Worm (Caenorhabditis elegans) whole organism, early embryonic: ENCODE measurements around the gene T09A5.15.

Experiments
- B0310.2 ChIP-seq: sonication (generic microtip); optimal IDR thresholded peaks from 2 replicates; lab custom pipeline; 2016; ENCODE audit warnings: mild to moderate bottlenecking, missing genetic modification characterization, missing compliant biosample characterization
- F13C5.2 ChIP-seq: sonication (generic microtip); optimal IDR thresholded peaks from 2 replicates; lab custom pipeline; 2017; ENCODE audit warnings: mild to moderate bottlenecking, missing genetic modification characterization, inconsistent platforms, missing compliant biosample characterization
- aly-1 ChIP-seq: sonication (generic microtip); optimal IDR thresholded peaks from 2 replicates; lab custom pipeline; 2016; ENCODE audit warnings: missing genetic modification characterization, missing compliant biosample characterization
- ama-1 ChIP-seq: fragments of 150-350 bp; optimal IDR thresholded peaks from 2 replicates; lab custom pipeline; 2014
- ceh-13 ChIP-seq: fragments of 200-800 bp; sonication (Bioruptor generic); optimal IDR thresholded peaks from 2 replicates; lab custom pipeline; 2018; ENCODE audit warnings: mild to moderate bottlenecking, missing genetic modification characterization, missing compliant biosample characterization
- ceh-36 ChIP-seq: sonication (generic microtip); optimal IDR thresholded peaks from 2 replicates; lab custom pipeline; 2016; ENCODE audit warnings: missing genetic modification characterization, inconsistent platforms, missing compliant biosample characterization
- ets-7 ChIP-seq: sonication (generic microtip); optimal IDR thresholded peaks from 2 replicates; lab custom pipeline; 2016; ENCODE audit warnings: missing genotype, missing genetic modification characterization, missing compliant biosample characterization
- flt-1 ChIP-seq: fragments of 200-800 bp; sonication (Bioruptor generic); IDR thresholded peaks from 2 replicates; pipeline ENCODE4 v1.3.6; 2022; ENCODE audit warnings: missing genetic modification characterization, missing compliant biosample characterization
- hmbx-1 ChIP-seq: sonication (generic microtip); optimal IDR thresholded peaks from 2 replicates; lab custom pipeline; 2016; ENCODE audit warnings: mild to moderate bottlenecking, missing genetic modification characterization, missing compliant biosample characterization
- hmg-4 ChIP-seq: fragments of 200-800 bp; sonication (Bioruptor generic); optimal IDR thresholded peaks from 2 replicates; lab custom pipeline; 2018; ENCODE audit warnings: mild to moderate bottlenecking, missing genetic modification characterization, missing compliant biosample characterization
- hnd-1 ChIP-seq: sonication (generic microtip); optimal IDR thresholded peaks from 2 replicates; lab custom pipeline; 2016; ENCODE audit warnings: missing genetic modification characterization, missing compliant biosample characterization
- pes-1 ChIP-seq: fragments of 200-800 bp; sonication (Bioruptor generic); IDR thresholded peaks from 2 replicates; pipeline ENCODE4 v1.3.6; 2022; ENCODE audit warnings: missing genetic modification reagents, missing genetic modification characterization, missing compliant biosample characterization
- scrt-1 ChIP-seq: fragments of 200-800 bp; sonication (Bioruptor generic); IDR thresholded peaks from 2 replicates; pipeline ENCODE4 v1.3.6; 2022; ENCODE audit warnings: missing genetic modification characterization, missing compliant biosample characterization
- sea-1 ChIP-seq: fragments of 200-800 bp; sonication (Bioruptor generic); conservative IDR thresholded peaks from 2 replicates; pipeline ENCODE4 v1.3.6; 2022; ENCODE audit warnings: missing genetic modification characterization, missing compliant biosample characterization
- tbx-11 ChIP-seq: fragments of 200-800 bp; sonication (Bioruptor generic); IDR thresholded peaks from 2 replicates; pipeline ENCODE4 v1.3.6; 2022; ENCODE audit warnings: missing genetic modification characterization, missing compliant biosample characterization
- tbx-37 ChIP-seq: fragments of 200-800 bp; sonication (Bioruptor generic); conservative IDR thresholded peaks from 2 replicates; pipeline ENCODE4 v1.3.6; 2022; ENCODE audit warnings: missing genetic modification reagents, missing genetic modification characterization, missing compliant biosample characterization
- tra-4 ChIP-seq: sonication (generic microtip); optimal IDR thresholded peaks from 2 replicates; lab custom pipeline; 2017; ENCODE audit warnings: missing genetic modification characterization, missing compliant biosample characterization

The T09A5.15 gene

ce11 chrII:7850575-7850974 lies 7.2 kb upstream of the T09A5.15 start:
- TF ChIP-seq ceh-13 (GFP tag; lab: Kevin White, UChicago): no peak
- TF ChIP-seq flt-1 (GFP tag; lab: Robert Waterston, UW): no peak
- no peak for TF ChIP-seq ama-1
- no peak for TF ChIP-seq sea-1 (GFP tag; lab: Robert Waterston, UW)
- TF ChIP-seq pes-1: no peak

ce11 chrII:7851480-7851879 lies 6.3 kb upstream of the T09A5.15 start:
- no peak for TF ChIP-seq ceh-13 (GFP tag; lab: Kevin White, UChicago)
- TF ChIP-seq hnd-1: no peak
- TF ChIP-seq pes-1: no peak
- TF ChIP-seq aly-1 (tag; lab: Kevin White, UChicago): no peak
- TF ChIP-seq tbx-11 (GFP tag; lab: Robert Waterston, UW): no peak
- TF ChIP-seq ets-7 (tag; lab: Kevin White, UChicago): no peak
- TF ChIP-seq B0310.2 (tag; lab: Kevin White, UChicago): no peak
- TF ChIP-seq flt-1 (GFP tag; lab: Robert Waterston, UW): no peak
- no peak for TF ChIP-seq hmbx-1 (tag; lab: Kevin White, UChicago)
- TF ChIP-seq sea-1 (GFP tag; lab: Robert Waterston, UW): no peak
- no peak for TF ChIP-seq tbx-37 (GFP tag; lab: Robert Waterston, UW)

- no peak for TF ChIP-seq tbx-37 (GFP tag; lab: Robert Waterston, UW)
Measured at ce11 chrII:7853679-7854078, 4.1 kb upstream of the T09A5.15 start, which contains the start of gene T09A5.5. TSS of gene T09A5.5 (minus strand) at chrII:7853779.

- TF ChIP-seq tra-4 (tag; lab: Kevin White, UChicago) (no peak), flt-1 (GFP tag; lab: Robert Waterston, UW) (no peak), ets-7 (tag; lab: Kevin White, UChicago) (no peak), hmbx-1 (tag; lab: Kevin White, UChicago) (no peak), ceh-36 (tag; lab: Kevin White, UChicago) (no peak), sea-1 (GFP tag; lab: Robert Waterston, UW) (no peak), ceh-13 (GFP tag; lab: Kevin White, UChicago) (no peak), aly-1 (tag; lab: Kevin White, UChicago) (no peak), hmg-4 (GFP tag; lab: Kevin White, UChicago) (no peak), tbx-11 (GFP tag; lab: Robert Waterston, UW) (no peak), ama-1 (no peak), B0310.2 (tag; lab: Kevin White, UChicago) (no peak), F13C5.2 (no peak)
Measured at ce11 chrII:7854942-7855341, 2.8 kb upstream of the T09A5.15 start, which contains the start of gene mdt-10. TSS of gene mdt-10 (minus strand) at chrII:7855042.

ce11 chrII:7855619-7856018 lies 2.1 kb upstream of the T09A5.15 start, which contains the start of gene mdmh-35:
TSS of gene mdmh-35 (minus strand) at chrII:7855719.
- no peak for TF ChIP-seq aly-1 (tag; lab: Kevin White, UChicago)
- TF ChIP-seq ama-1: no peak
- TF ChIP-seq pes-1: no peak
- no peak for TF ChIP-seq flt-1 (GFP tag; lab: Robert Waterston, UW)
- no peak for TF ChIP-seq B0310.2 (tag; lab: Kevin White, UChicago)
- no peak for TF ChIP-seq F13C5.2
- no peak for TF ChIP-seq hmbx-1 (tag; lab: Kevin White, UChicago)
- TF ChIP-seq tbx-11 (GFP tag; lab: Robert Waterston, UW): no peak
- no peak for TF ChIP-seq hmg-4 (GFP tag; lab: Kevin White, UChicago)
- TF ChIP-seq hnd-1: no peak
- TF ChIP-seq ceh-13 (GFP tag; lab: Kevin White, UChicago): no peak
- no peak for TF ChIP-seq ets-7 (tag; lab: Kevin White, UChicago)
- TF ChIP-seq ceh-36 (tag; lab: Kevin White, UChicago): no peak
- no peak for TF ChIP-seq scrt-1 (GFP tag; lab: Robert Waterston, UW)

ce11 chrII:7858101-7858500 lies 341 bp downstream of the T09A5.15 start, which contains the start of gene sds-22:
TSS of gene sds-22 (plus strand) at chrII:7858401.
- TF ChIP-seq aly-1 (tag; lab: Kevin White, UChicago) (no peak), pes-1 (no peak), F13C5.2 (no peak), tbx-11 (GFP tag; lab: Robert Waterston, UW) (no peak), sea-1 (GFP tag; lab: Robert Waterston, UW) (no peak), scrt-1 (GFP tag; lab: Robert Waterston, UW) (no peak), hnd-1 (no peak), ets-7 (tag; lab: Kevin White, UChicago) (no peak), hmbx-1 (tag; lab: Kevin White, UChicago) (no peak), B0310.2 (tag; lab: Kevin White, UChicago) (no peak)

- TF ChIP-seq hnd-1 (no peak), hmbx-1 (tag; lab: Kevin White, UChicago) (no peak), F13C5.2 (peak; percentile 26), tra-4 (tag; lab: Kevin White, UChicago) (no peak), sea-1 (GFP tag; lab: Robert Waterston, UW) (no peak)
Measured at ce11 chrII:7860221-7860928, 2.6 kb downstream of the T09A5.15 start, which contains the start of gene lin-5. TSS of gene lin-5 (plus strand) at chrII:7860574.
